Worm (Caenorhabditis elegans) whole organism, early embryonic: Measurements from ENCODE around the gene srx-22.

Experiments
- B0310.2 ChIP-seq: sonication (generic microtip); optimal IDR thresholded peaks from 2 replicates; lab custom pipeline; 2016; ENCODE audit warnings: mild to moderate bottlenecking, missing genetic modification characterization, missing compliant biosample characterization
- F13C5.2 ChIP-seq: sonication (generic microtip); optimal IDR thresholded peaks from 2 replicates; lab custom pipeline; 2017; ENCODE audit warnings: mild to moderate bottlenecking, missing genetic modification characterization, inconsistent platforms, missing compliant biosample characterization
- aly-1 ChIP-seq: sonication (generic microtip); optimal IDR thresholded peaks from 2 replicates; lab custom pipeline; 2016; ENCODE audit warnings: missing genetic modification characterization, missing compliant biosample characterization
- ama-1 ChIP-seq: fragments of 150-350 bp; optimal IDR thresholded peaks from 2 replicates; lab custom pipeline; 2014
- ceh-13 ChIP-seq: fragments of 200-800 bp; sonication (Bioruptor generic); optimal IDR thresholded peaks from 2 replicates; lab custom pipeline; 2018; ENCODE audit warnings: mild to moderate bottlenecking, missing genetic modification characterization, missing compliant biosample characterization
- ceh-36 ChIP-seq: sonication (generic microtip); optimal IDR thresholded peaks from 2 replicates; lab custom pipeline; 2016; ENCODE audit warnings: missing genetic modification characterization, inconsistent platforms, missing compliant biosample characterization
- ets-7 ChIP-seq: sonication (generic microtip); optimal IDR thresholded peaks from 2 replicates; lab custom pipeline; 2016; ENCODE audit warnings: missing genotype, missing genetic modification characterization, missing compliant biosample characterization
- flt-1 ChIP-seq: fragments of 200-800 bp; sonication (Bioruptor generic); IDR thresholded peaks from 2 replicates; pipeline ENCODE4 v1.3.6; 2022; ENCODE audit warnings: missing genetic modification characterization, missing compliant biosample characterization
- hmbx-1 ChIP-seq: sonication (generic microtip); optimal IDR thresholded peaks from 2 replicates; lab custom pipeline; 2016; ENCODE audit warnings: mild to moderate bottlenecking, missing genetic modification characterization, missing compliant biosample characterization
- hmg-4 ChIP-seq: fragments of 200-800 bp; sonication (Bioruptor generic); optimal IDR thresholded peaks from 2 replicates; lab custom pipeline; 2018; ENCODE audit warnings: mild to moderate bottlenecking, missing genetic modification characterization, missing compliant biosample characterization
- hnd-1 ChIP-seq: sonication (generic microtip); optimal IDR thresholded peaks from 2 replicates; lab custom pipeline; 2016; ENCODE audit warnings: missing genetic modification characterization, missing compliant biosample characterization
- pes-1 ChIP-seq: fragments of 200-800 bp; sonication (Bioruptor generic); IDR thresholded peaks from 2 replicates; pipeline ENCODE4 v1.3.6; 2022; ENCODE audit warnings: missing genetic modification reagents, missing genetic modification characterization, missing compliant biosample characterization
- scrt-1 ChIP-seq: fragments of 200-800 bp; sonication (Bioruptor generic); IDR thresholded peaks from 2 replicates; pipeline ENCODE4 v1.3.6; 2022; ENCODE audit warnings: missing genetic modification characterization, missing compliant biosample characterization
- sea-1 ChIP-seq: fragments of 200-800 bp; sonication (Bioruptor generic); conservative IDR thresholded peaks from 2 replicates; pipeline ENCODE4 v1.3.6; 2022; ENCODE audit warnings: missing genetic modification characterization, missing compliant biosample characterization
- tbx-11 ChIP-seq: fragments of 200-800 bp; sonication (Bioruptor generic); IDR thresholded peaks from 2 replicates; pipeline ENCODE4 v1.3.6; 2022; ENCODE audit warnings: missing genetic modification characterization, missing compliant biosample characterization
- tbx-37 ChIP-seq: fragments of 200-800 bp; sonication (Bioruptor generic); conservative IDR thresholded peaks from 2 replicates; pipeline ENCODE4 v1.3.6; 2022; ENCODE audit warnings: missing genetic modification reagents, missing genetic modification characterization, missing compliant biosample characterization
- tra-4 ChIP-seq: sonication (generic microtip); optimal IDR thresholded peaks from 2 replicates; lab custom pipeline; 2017; ENCODE audit warnings: missing genetic modification characterization, missing compliant biosample characterization

The srx-22 gene

DNA sequence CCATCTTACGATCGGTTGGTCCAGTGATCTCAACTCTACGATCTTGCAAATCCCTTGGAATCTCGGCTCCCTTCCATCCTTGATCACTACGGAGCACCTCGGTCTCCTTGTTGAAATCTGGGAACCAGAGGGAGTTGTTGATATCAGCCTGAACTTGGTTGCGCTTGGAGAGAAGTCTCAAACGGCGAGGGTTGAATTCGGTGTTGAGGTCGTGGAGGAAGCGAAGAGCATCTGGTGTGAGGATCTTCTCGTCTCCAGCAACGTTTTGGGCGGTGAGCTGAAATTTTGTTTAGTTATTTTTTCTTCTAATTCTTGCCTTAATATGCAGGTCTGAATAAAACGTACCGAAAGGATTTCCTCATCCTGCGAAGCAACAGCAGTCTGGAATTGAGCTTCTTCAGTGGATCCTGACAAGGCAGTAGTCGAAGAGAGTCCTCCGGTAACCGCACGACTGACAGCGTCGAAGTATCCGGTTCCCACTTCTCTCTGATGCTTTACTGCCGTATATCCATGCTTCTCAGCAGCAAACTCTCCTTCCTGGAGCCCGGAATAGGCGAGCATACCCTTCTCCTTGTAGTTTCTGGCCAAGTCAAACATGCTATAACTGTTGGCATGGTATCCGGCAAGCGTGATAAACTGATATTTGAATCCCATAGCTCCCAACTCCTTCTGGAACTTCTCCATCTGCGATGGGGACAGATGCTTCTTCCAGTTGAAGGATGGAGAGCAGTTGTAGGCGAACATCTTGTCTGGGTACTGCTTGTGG lies 46.2 kb downstream of the srx-22 start:
- TF ChIP-seq F13C5.2 (tag; lab: Kevin White, UChicago) (no peak), ceh-13 (GFP tag; lab: Kevin White, UChicago) (no peak), flt-1 (GFP tag; lab: Robert Waterston, UW) (no peak), aly-1 (tag; lab: Kevin White, UChicago) (peak; percentile 12), ets-7 (tag; lab: Kevin White, UChicago) (no peak), pes-1 (GFP tag; lab: Robert Waterston, UW) (no peak)

DNA sequence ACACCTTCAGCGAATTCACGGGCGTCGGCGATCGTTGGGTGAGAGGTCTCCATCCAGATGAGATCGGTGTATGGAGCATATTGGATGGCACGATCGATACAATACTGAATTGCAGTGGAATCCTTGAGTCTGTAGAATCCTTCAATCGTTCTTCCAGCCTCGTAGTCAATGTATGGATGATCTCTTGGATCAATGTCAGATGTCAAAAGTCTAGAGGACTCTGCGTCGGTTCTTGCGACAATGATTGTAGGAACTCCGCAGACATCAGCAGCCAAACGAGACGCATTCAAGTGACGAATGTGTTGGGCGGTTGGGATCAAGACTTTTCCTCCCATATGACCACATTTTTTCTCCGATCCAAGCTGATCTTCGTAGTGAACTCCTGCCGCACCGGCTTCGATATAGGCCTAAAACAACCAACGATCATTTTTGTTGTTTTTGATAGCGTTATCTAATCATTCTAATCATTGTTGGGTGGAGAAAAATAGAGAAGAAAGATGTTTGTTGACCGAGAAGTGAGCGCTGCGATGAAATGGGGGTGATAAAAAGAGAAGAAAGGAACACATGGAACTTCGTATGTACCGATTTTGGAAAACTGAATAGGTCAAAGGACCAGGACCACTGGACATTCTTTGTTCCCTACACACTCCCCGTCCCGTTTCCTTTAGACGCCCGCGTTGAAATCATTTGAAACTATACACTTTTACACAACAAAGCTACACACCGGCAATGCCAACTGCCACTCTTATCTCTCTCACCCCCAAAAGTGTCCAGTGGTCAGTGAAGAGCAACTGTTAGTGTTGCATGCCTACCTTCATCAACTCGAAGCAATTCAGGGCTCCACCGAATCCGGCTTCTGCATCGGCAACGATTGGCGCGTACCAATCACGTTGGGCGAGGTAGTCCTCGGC lies 47.1 kb downstream of the srx-22 start:
- no peak for TF ChIP-seq tbx-37 (GFP tag; lab: Robert Waterston, UW)
- TF ChIP-seq ceh-13 (GFP tag; lab: Kevin White, UChicago): no peak
- TF ChIP-seq tbx-11 (GFP tag; lab: Robert Waterston, UW): no peak
- no peak for TF ChIP-seq F13C5.2 (tag; lab: Kevin White, UChicago)
- no peak for TF ChIP-seq hmbx-1 (tag; lab: Kevin White, UChicago)
- TF ChIP-seq ama-1: no peak
- TF ChIP-seq hnd-1 (tag; lab: Kevin White, UChicago): no peak
- TF ChIP-seq aly-1 (tag; lab: Kevin White, UChicago): no peak
- TF ChIP-seq ets-7 (tag; lab: Kevin White, UChicago): no peak
- TF ChIP-seq pes-1 (GFP tag; lab: Robert Waterston, UW): no peak
- no peak for TF ChIP-seq scrt-1
- no peak for TF ChIP-seq B0310.2
- no peak for TF ChIP-seq hmg-4 (GFP tag; lab: Kevin White, UChicago)
- TF ChIP-seq flt-1 (GFP tag; lab: Robert Waterston, UW): no peak
- no peak for TF ChIP-seq tra-4
- no peak for TF ChIP-seq ceh-36

ce11 chrV:727484-728351 lies 48.0 kb downstream of the srx-22 start, which contains the start of the genes icl-1 and srh-2:
TSS of gene icl-1 (minus strand) at chrV:728004.
TSS of gene srh-2 (plus strand) at chrV:728301.
- TF ChIP-seq scrt-1 (no peak), aly-1 (tag; lab: Kevin White, UChicago) (no peak), pes-1 (GFP tag; lab: Robert Waterston, UW) (no peak), ceh-13 (GFP tag; lab: Kevin White, UChicago) (no peak), ceh-36 (no peak), ama-1 (no peak), sea-1 (no peak), hmbx-1 (tag; lab: Kevin White, UChicago) (no peak), ets-7 (tag; lab: Kevin White, UChicago) (no peak), flt-1 (GFP tag; lab: Robert Waterston, UW) (no peak), tbx-37 (GFP tag; lab: Robert Waterston, UW) (no peak), B0310.2 (no peak), tbx-11 (GFP tag; lab: Robert Waterston, UW) (no peak), tra-4 (no peak), hnd-1 (tag; lab: Kevin White, UChicago) (no peak)

ce11 chrV:728822-729493 lies 49.2 kb downstream of the srx-22 start:
- TF ChIP-seq tbx-37 (GFP tag; lab: Robert Waterston, UW): no peak
- TF ChIP-seq hnd-1 (tag; lab: Kevin White, UChicago): no peak
- no peak for TF ChIP-seq ceh-13 (GFP tag; lab: Kevin White, UChicago)
- no peak for TF ChIP-seq F13C5.2 (tag; lab: Kevin White, UChicago)
- TF ChIP-seq scrt-1: no peak
- TF ChIP-seq hmbx-1 (tag; lab: Kevin White, UChicago): no peak
- TF ChIP-seq ama-1: no peak
- TF ChIP-seq tbx-11 (GFP tag; lab: Robert Waterston, UW): no peak
- no peak for TF ChIP-seq ets-7 (tag; lab: Kevin White, UChicago)
- TF ChIP-seq pes-1 (GFP tag; lab: Robert Waterston, UW): no peak
- TF ChIP-seq ceh-36: no peak

DNA sequence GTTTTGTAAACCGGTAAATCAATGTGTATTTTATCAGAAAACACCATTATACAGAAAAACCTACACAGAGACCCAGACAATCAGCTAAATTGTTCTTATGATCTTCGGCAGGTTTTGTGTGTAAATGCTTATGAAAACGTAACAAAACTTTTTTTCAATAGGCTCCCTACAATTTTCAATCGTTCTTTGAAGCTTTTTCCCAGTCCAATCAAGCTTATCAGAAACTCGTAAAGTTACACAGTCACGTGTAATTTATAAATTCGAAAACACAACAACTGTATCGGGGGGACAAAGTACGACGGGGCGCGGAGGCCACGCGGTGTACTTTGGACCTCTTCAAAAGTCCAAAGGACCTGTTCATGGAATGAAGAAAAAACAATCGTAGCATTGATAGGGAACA lies 50.5 kb downstream of the srx-22 start:
- TF ChIP-seq hmg-4 (GFP tag; lab: Kevin White, UChicago) (no peak), tra-4 (no peak), hmbx-1 (tag; lab: Kevin White, UChicago) (no peak)
